Worm (Caenorhabditis elegans) whole organism, late embryonic: ENCODE data around the gene idpb-2.

ENCODE experiments used
- fkh-10 ChIP-seq: fragments of 150-350 bp; optimal IDR thresholded peaks from 2 replicates; lab custom pipeline; 2014; ENCODE audit warnings: missing biosample characterization, missing genetic modification reagents, missing genetic modification characterization
- lim-6 ChIP-seq: sonication (generic microtip); optimal IDR thresholded peaks from 2 replicates; lab custom pipeline; 2016; ENCODE audit warnings: missing genetic modification characterization, missing compliant biosample characterization

DNA sequence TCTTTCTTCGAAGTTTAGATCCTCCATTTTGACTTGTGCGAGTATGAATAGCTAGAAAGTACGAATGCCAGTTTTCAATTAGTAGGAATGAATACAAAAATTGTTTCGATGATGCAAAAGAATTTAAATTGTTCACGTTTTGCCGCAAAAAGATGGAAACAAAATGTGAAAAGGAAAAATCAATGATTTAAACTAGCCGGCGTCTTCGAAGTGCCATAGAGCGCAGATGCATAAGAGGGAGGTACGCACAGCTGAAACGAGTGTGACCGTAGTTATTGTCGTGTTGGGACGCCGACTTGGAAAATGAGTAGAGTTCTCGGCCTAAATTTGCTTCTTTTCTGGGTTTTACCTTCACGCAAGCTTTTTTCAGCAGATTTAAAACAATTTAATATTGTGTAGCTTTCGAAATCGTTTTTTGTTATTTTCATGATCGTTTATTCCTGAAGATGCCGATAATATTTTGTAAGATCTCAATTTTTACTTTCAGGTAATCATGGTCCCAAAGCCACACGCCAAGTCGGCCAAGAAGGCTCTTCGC lies 14.2 kb downstream of the idpb-2 start, which contains the start of the genes ify-1 and rpl-22:
- TF ChIP-seq fkh-10 (GFP tag; lab: Kevin White, UChicago) (no peak), lim-6 (tag; lab: Kevin White, UChicago) (no peak)
